Fruit fly (Drosophila melanogaster): ENCODE data around the gene CG33125.

The CG33125 gene

DNA sequence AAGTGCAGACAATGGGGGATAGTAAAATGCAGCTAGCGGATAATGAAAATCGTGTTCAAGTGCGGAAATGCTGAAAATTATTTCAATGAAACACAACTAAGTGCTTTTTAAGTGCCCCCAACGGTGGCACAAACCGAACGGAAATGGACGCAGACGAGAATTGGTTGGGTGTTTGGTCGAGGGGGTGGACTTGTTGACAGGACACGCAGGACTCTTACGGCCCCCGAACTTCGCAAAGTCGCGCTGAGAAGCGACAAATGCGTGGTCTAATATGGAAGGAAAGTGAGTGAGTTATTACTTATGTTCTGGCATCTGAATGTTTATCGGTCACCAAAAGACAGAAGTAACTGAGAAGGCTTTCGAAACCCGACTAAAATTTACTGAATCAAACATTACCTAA is 532 bp upstream of the CG33125 start, which contains the start of gene Prosbeta4R1:
Prosbeta4R1 (plus strand) TSS at position 301 of the 400 bp plus-strand sequence.
- no peak for TF ChIP-seq CG7101 (tag; optimal IDR thresholded peaks at IDR 0.05)
- TF ChIP-seq CG14711 (tag; optimal IDR thresholded peaks at IDR 0.05): no peak
- no peak for TF ChIP-seq CG33017 (tag; optimal IDR thresholded peaks at IDR 0.05)
- no peak for TF ChIP-seq tj (GFP tag; optimal IDR thresholded peaks at IDR 0.05)
- no peak for TF ChIP-seq cnc (optimal IDR thresholded peaks at IDR 0.05)
- no peak for TF ChIP-seq CG1620 (GFP tag; optimal IDR thresholded peaks at IDR 0.05)
- TF ChIP-seq bab1 (GFP tag; optimal IDR thresholded peaks at IDR 0.05): no peak
- TF ChIP-seq Clk (GFP tag; optimal IDR thresholded peaks at IDR 0.05): no peak
- no peak for TF ChIP-seq CG5204 (GFP tag; optimal IDR thresholded peaks at IDR 0.05)

dm6 chr2L:2647620-2648019 is 4.6 kb downstream of the CG33125 start, which contains the start of the genes CG9962 and CG43851:
TSS of gene CG9962 (minus strand) at chr2L:2647720.
TSS of gene CG43851 (plus strand) at chr2L:2647886.
- no peak for TF ChIP-seq tj (GFP tag; optimal IDR thresholded peaks at IDR 0.05)

dm6 chr2L:2637002-2637377 is 15.2 kb downstream of the CG33125 start:
- no peak for TF ChIP-seq Crg-1 (GFP tag; optimal IDR thresholded peaks at IDR 0.05)
- no peak for TF ChIP-seq Mnt (GFP tag; optimal IDR thresholded peaks at IDR 0.05)

dm6 chr2L:2636326-2637001 is 15.8 kb downstream of the CG33125 start:
- TF ChIP-seq cic (GFP tag; optimal IDR thresholded peaks at IDR 0.05) (no peak), ovo (GFP tag; optimal IDR thresholded peaks at IDR 0.05) (no peak), kay (GFP tag; ENCODE audit: borderline replicate concordance) (no peak), CG33017 (tag; optimal IDR thresholded peaks at IDR 0.05) (no peak), cnc (optimal IDR thresholded peaks at IDR 0.05) (no peak), Crg-1 (GFP tag; optimal IDR thresholded peaks at IDR 0.05) (no peak), tj (GFP tag; optimal IDR thresholded peaks at IDR 0.05) (no peak), CG11617 (GFP tag; optimal IDR thresholded peaks at IDR 0.05) (no peak), CG7045 (GFP tag; optimal IDR thresholded peaks at IDR 0.05) (no peak)

- no peak for TF ChIP-seq Clk (GFP tag; optimal IDR thresholded peaks at IDR 0.05)
- no peak for TF ChIP-seq kay (GFP tag; ENCODE audit: borderline replicate concordance)
- no peak for TF ChIP-seq cnc (optimal IDR thresholded peaks at IDR 0.05)
- no peak for TF ChIP-seq tj (GFP tag; optimal IDR thresholded peaks at IDR 0.05)
- no peak for TF ChIP-seq cic (GFP tag; optimal IDR thresholded peaks at IDR 0.05)
Measured at dm6 chr2L:2628760-2629159, 23.5 kb downstream of the CG33125 start.

dm6 chr2L:2627507-2627906 is 24.7 kb downstream of the CG33125 start:
- TF ChIP-seq CG7101 (tag; optimal IDR thresholded peaks at IDR 0.05) (no peak), cic (GFP tag; optimal IDR thresholded peaks at IDR 0.05) (no peak), CG11617 (GFP tag; optimal IDR thresholded peaks at IDR 0.05) (no peak), CG14711 (tag; optimal IDR thresholded peaks at IDR 0.05) (no peak), CG33017 (tag; optimal IDR thresholded peaks at IDR 0.05) (no peak), kay (GFP tag; ENCODE audit: borderline replicate concordance) (no peak), CG5204 (GFP tag; optimal IDR thresholded peaks at IDR 0.05) (no peak), CG1620 (GFP tag; optimal IDR thresholded peaks at IDR 0.05) (no peak)

DNA sequence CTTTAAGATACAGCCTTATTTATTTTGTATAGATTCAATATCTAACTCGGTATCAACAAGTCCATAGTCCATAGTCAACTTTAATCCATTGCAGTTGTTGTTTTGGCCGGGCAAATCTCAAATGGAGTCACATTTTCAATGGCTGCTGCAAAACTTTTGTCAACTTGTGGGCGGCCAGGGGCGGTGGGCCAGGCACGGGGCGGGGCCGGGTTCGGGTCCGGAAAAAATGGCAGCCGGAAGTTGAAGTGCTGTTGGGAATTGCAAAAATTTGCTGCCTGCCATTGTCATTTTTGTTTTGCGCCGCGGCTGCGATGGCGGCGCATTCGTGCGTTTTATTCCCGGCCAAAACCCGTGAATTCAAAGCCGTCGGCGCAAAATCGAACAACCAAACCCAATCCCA is 28.3 kb downstream of the CG33125 start:
- TF ChIP-seq CG7101 (tag; optimal IDR thresholded peaks at IDR 0.05) (no peak), toe (GFP tag; optimal IDR thresholded peaks at IDR 0.05) (no peak), cnc (optimal IDR thresholded peaks at IDR 0.05) (no peak), kay (GFP tag; ENCODE audit: borderline replicate concordance) (no peak), CG11617 (GFP tag; optimal IDR thresholded peaks at IDR 0.05) (no peak), CG12768 (GFP tag; optimal IDR thresholded peaks at IDR 0.05) (no peak), Crg-1 (GFP tag; optimal IDR thresholded peaks at IDR 0.05) (no peak), Mnt (GFP tag; optimal IDR thresholded peaks at IDR 0.05) (no peak), CG33017 (tag; optimal IDR thresholded peaks at IDR 0.05) (no peak), cic (GFP tag; optimal IDR thresholded peaks at IDR 0.05) (no peak), Hr96 (GFP tag; optimal IDR thresholded peaks at IDR 0.05) (no peak), CG1620 (GFP tag; optimal IDR thresholded peaks at IDR 0.05) (no peak), Clk (GFP tag; optimal IDR thresholded peaks at IDR 0.05) (no peak)

dm6 chr2L:2619887-2620286 is 32.3 kb downstream of the CG33125 start, which contains the start of gene CG43403:
TSS of gene CG43403 (plus strand) at chr2L:2620187.
- TF ChIP-seq cnc (optimal IDR thresholded peaks at IDR 0.05): no peak
- no peak for TF ChIP-seq Crg-1 (GFP tag; optimal IDR thresholded peaks at IDR 0.05)
- no peak for TF ChIP-seq CG12768 (GFP tag; optimal IDR thresholded peaks at IDR 0.05)
- no peak for TF ChIP-seq CG7045 (GFP tag; optimal IDR thresholded peaks at IDR 0.05)
- no peak for TF ChIP-seq CG33017 (tag; optimal IDR thresholded peaks at IDR 0.05)
- no peak for TF ChIP-seq bab1 (GFP tag; optimal IDR thresholded peaks at IDR 0.05)
- TF ChIP-seq CG14711 (tag; optimal IDR thresholded peaks at IDR 0.05): no peak
- TF ChIP-seq CG11617 (GFP tag; optimal IDR thresholded peaks at IDR 0.05): no peak
- TF ChIP-seq cic (GFP tag; optimal IDR thresholded peaks at IDR 0.05): no peak

Measured in whole organism, adult.